Fruit fly (Drosophila melanogaster) whole organism, prepupa: ENCODE data around the gene CG34334.

Experiments
- Blimp-1 ChIP-seq: fragments of 200-800 bp; sonication (Bioruptor generic); optimal IDR thresholded peaks from 3 replicates; lab custom pipeline; 2017; ENCODE audit warnings: missing biosample characterization, missing genetic modification characterization, mild to moderate bottlenecking, moderate library complexity, missing genetic modification reagents
- CG10631 ChIP-seq: fragments of 200-800 bp; sonication (Bioruptor generic); optimal IDR thresholded peaks from 2 replicates; lab custom pipeline; 2016; ENCODE audit warnings: missing biosample characterization, missing genetic modification characterization
- CG10669 ChIP-seq: fragments of 200-800 bp; sonication (Bioruptor generic); optimal IDR thresholded peaks from 3 replicates; lab custom pipeline; 2018; ENCODE audit warnings: missing biosample characterization, mild to moderate bottlenecking, missing genetic modification characterization, moderate library complexity
- CG11762 ChIP-seq: fragments of 200-800 bp; sonication (Bioruptor generic); optimal IDR thresholded peaks from 3 replicates; lab custom pipeline; 2016; ENCODE audit warnings: missing biosample characterization, missing genetic modification characterization; ENCODE audit not compliant: insufficient read depth
- CG15336 ChIP-seq: fragments of 200-800 bp; sonication (Bioruptor generic); IDR thresholded peaks from 2 replicates; pipeline ENCODE4 v1.3.6; 2022; ENCODE audit warnings: missing biosample characterization, missing genetic modification characterization
- CG1621 ChIP-seq: fragments of 200-800 bp; sonication (Bioruptor generic); optimal IDR thresholded peaks from 3 replicates; lab custom pipeline; 2018; ENCODE audit warnings: missing biosample characterization, mild to moderate bottlenecking, missing genetic modification characterization
- CG16779 ChIP-seq: fragments of 200-800 bp; sonication (Bioruptor generic); optimal IDR thresholded peaks from 3 replicates; lab custom pipeline; 2017; ENCODE audit warnings: missing biosample characterization, mild to moderate bottlenecking, missing genetic modification characterization
- CG31627 ChIP-seq: fragments of 200-800 bp; sonication (Bioruptor generic); optimal IDR thresholded peaks from 3 replicates; lab custom pipeline; 2016; ENCODE audit warnings: missing biosample characterization, missing genetic modification characterization
- CG4318 ChIP-seq: fragments of 200-800 bp; sonication (Bioruptor generic); optimal IDR thresholded peaks from 3 replicates; lab custom pipeline; 2017; ENCODE audit warnings: missing biosample characterization, mild to moderate bottlenecking, missing genetic modification characterization
- CG6163 ChIP-seq: fragments of 200-800 bp; sonication (Bioruptor generic); IDR thresholded peaks from 3 replicates; pipeline ENCODE4 v1.3.6; 2022; ENCODE audit warnings: missing biosample characterization, missing genetic modification characterization
- CG6854 ChIP-seq: fragments of 200-800 bp; sonication (Bioruptor generic); optimal IDR thresholded peaks from 2 replicates; lab custom pipeline; 2017; ENCODE audit warnings: missing biosample characterization, mild to moderate bottlenecking, missing genetic modification characterization
- CG7368 ChIP-seq: fragments of 200-800 bp; sonication (Bioruptor generic); optimal IDR thresholded peaks from 3 replicates; lab custom pipeline; 2016; ENCODE audit warnings: missing biosample characterization, missing genetic modification characterization
- CG8319 ChIP-seq: fragments of 200-800 bp; sonication (Bioruptor generic); optimal IDR thresholded peaks from 3 replicates; lab custom pipeline; 2016; ENCODE audit warnings: missing biosample characterization, missing genetic modification characterization
- CG8632 ChIP-seq: fragments of 200-800 bp; sonication (Bioruptor generic); optimal IDR thresholded peaks from 3 replicates; lab custom pipeline; 2016; ENCODE audit warnings: missing biosample characterization, missing genetic modification characterization
- CG9139 ChIP-seq: fragments of 200-800 bp; sonication (Bioruptor generic); optimal IDR thresholded peaks from 3 replicates; lab custom pipeline; 2017; ENCODE audit warnings: missing biosample characterization, mild to moderate bottlenecking, missing genetic modification characterization
- Eip75B ChIP-seq: fragments of 200-800 bp; sonication (Bioruptor generic); optimal IDR thresholded peaks from 3 replicates; lab custom pipeline; 2016; ENCODE audit warnings: missing biosample characterization, missing genetic modification characterization
- Eip78C ChIP-seq: fragments of 200-800 bp; sonication (Bioruptor generic); peaks from one replicate; lab custom pipeline; 2016; ENCODE audit warnings: missing biosample characterization, missing genetic modification characterization
- Eip93F ChIP-seq: fragments of 200-800 bp; sonication (Bioruptor generic); optimal IDR thresholded peaks from 2 replicates; lab custom pipeline; 2016; ENCODE audit warnings: missing biosample characterization, mild to moderate bottlenecking, missing genetic modification characterization
- Ets21C ChIP-seq: fragments of 200-800 bp; sonication (Bioruptor generic); optimal IDR thresholded peaks from 3 replicates; lab custom pipeline; 2016; ENCODE audit warnings: missing biosample characterization, missing genetic modification characterization
- Gug ChIP-seq: fragments of 200-800 bp; sonication (Bioruptor generic); IDR thresholded peaks from 2 replicates; pipeline ENCODE4 v1.3.6; 2022; ENCODE audit warnings: missing biosample characterization, missing genetic modification characterization
- Hr39 ChIP-seq: fragments of 200-800 bp; sonication (Bioruptor generic); optimal IDR thresholded peaks from 2 replicates; lab custom pipeline; 2016; ENCODE audit warnings: missing biosample characterization, missing genetic modification characterization
- OdsH ChIP-seq: fragments of 200-800 bp; sonication (Bioruptor generic); optimal IDR thresholded peaks from 3 replicates; lab custom pipeline; 2016; ENCODE audit warnings: missing biosample characterization, missing genetic modification characterization
- Smox ChIP-seq: fragments of 200-800 bp; sonication (Bioruptor generic); optimal IDR thresholded peaks from 3 replicates; lab custom pipeline; 2016; ENCODE audit warnings: missing biosample characterization, missing genetic modification characterization
- Sox102F ChIP-seq: fragments of 200-800 bp; sonication (Bioruptor generic); optimal IDR thresholded peaks from 2 replicates; lab custom pipeline; 2016; ENCODE audit warnings: missing biosample characterization, mild to moderate bottlenecking, missing genetic modification characterization
- achi ChIP-seq: fragments of 200-800 bp; sonication (Bioruptor generic); optimal IDR thresholded peaks from 3 replicates; lab custom pipeline; 2016; ENCODE audit warnings: missing biosample characterization, missing genetic modification characterization
- cyc ChIP-seq: fragments of 200-800 bp; sonication (Bioruptor generic); optimal IDR thresholded peaks from 3 replicates; lab custom pipeline; 2016; ENCODE audit warnings: missing biosample characterization, missing genetic modification characterization
- dsx ChIP-seq: fragments of 200-800 bp; optimal IDR thresholded peaks from 3 replicates; lab custom pipeline; 2019; ENCODE audit warnings: missing biosample characterization, mild to moderate bottlenecking, missing genetic modification characterization, moderate library complexity; ENCODE audit not compliant: poor library complexity, severe bottlenecking
- eg ChIP-seq: fragments of 200-800 bp; sonication (Bioruptor generic); IDR thresholded peaks from 3 replicates; pipeline ENCODE4 v1.3.6; 2022; ENCODE audit warnings: missing biosample characterization, missing genetic modification characterization
- esn ChIP-seq: fragments of 200-800 bp; sonication (Bioruptor generic); optimal IDR thresholded peaks from 2 replicates; lab custom pipeline; 2016; ENCODE audit warnings: missing biosample characterization, mild to moderate bottlenecking, missing genetic modification characterization, moderate library complexity
- fd59A ChIP-seq: fragments of 200-800 bp; sonication (Bioruptor generic); optimal IDR thresholded peaks from 2 replicates; lab custom pipeline; 2017; ENCODE audit warnings: missing biosample characterization, mild to moderate bottlenecking, missing genetic modification characterization, missing genetic modification reagents
- fd85E ChIP-seq: fragments of 200-800 bp; sonication (Bioruptor generic); optimal IDR thresholded peaks from 3 replicates; lab custom pipeline; 2016; ENCODE audit warnings: missing biosample characterization, missing genetic modification characterization
- fkh ChIP-seq: fragments of 200-800 bp; sonication (Bioruptor generic); optimal IDR thresholded peaks from 3 replicates; lab custom pipeline; 2017; ENCODE audit warnings: missing biosample characterization, mild to moderate bottlenecking, missing genetic modification characterization, moderate library complexity
- lz ChIP-seq: fragments of 200-800 bp; sonication (Bioruptor generic); optimal IDR thresholded peaks from 3 replicates; lab custom pipeline; 2016; ENCODE audit warnings: missing biosample characterization, missing genetic modification characterization
- salr ChIP-seq, 2 experiments: fragments of 200-800 bp; sonication (Bioruptor generic); optimal IDR thresholded peaks; 3 replicates each; lab custom pipeline; 2016 to 2018; ENCODE audit warnings: missing biosample characterization in 2 of 2, missing genetic modification characterization in 2 of 2, mild to moderate bottlenecking in 1 of 2
- ss ChIP-seq, 2 experiments: fragments of 200-800 bp; sonication (Bioruptor generic); optimal IDR thresholded peaks; 2 replicates in 1 of 2; 3 replicates in 1 of 2; lab custom pipeline; 2017 to 2018; ENCODE audit warnings: mild to moderate bottlenecking in 2 of 2, missing biosample characterization in 2 of 2, missing genetic modification characterization in 2 of 2, moderate library complexity in 1 of 2
- svp ChIP-seq: fragments of 200-800 bp; sonication (Bioruptor generic); peaks from one replicate; lab custom pipeline; 2016; ENCODE audit warnings: missing biosample characterization, missing genetic modification characterization
- vri ChIP-seq: fragments of 200-800 bp; sonication (Bioruptor generic); optimal IDR thresholded peaks from 3 replicates; lab custom pipeline; 2016; ENCODE audit warnings: missing biosample characterization, mild to moderate bottlenecking, missing genetic modification characterization

CG34334 gene

dm6 chrX:22854994-22855708 lies 17.5 kb upstream of the CG34334 start, which contains the start of gene fog:
TSS of gene fog (minus strand) at chrX:22855194.
- TF ChIP-seq fd59A, result no peak
- TF ChIP-seq CG6163 (GFP tag; lab: Robert Waterston, UW), result peak; percentile 31; the same call in 2 of the 3 replicates
- peak; percentile 28 for TF ChIP-seq CG6854 (GFP tag; lab: Kevin White, UChicago)
- peak; percentile 48; the same call in 1 of the 2 replicates for TF ChIP-seq CG15336 (GFP tag; lab: Robert Waterston, UW)
- peak; percentile 8 for TF ChIP-seq dsx
- no peak for TF ChIP-seq fkh (GFP tag; lab: Kevin White, UChicago)
- no peak for TF ChIP-seq Blimp-1
- no peak for TF ChIP-seq CG7368 (GFP tag; lab: Kevin White, UChicago)
- TF ChIP-seq lz (GFP tag; lab: Kevin White, UChicago), result no peak
- peak; percentile 16 for TF ChIP-seq Eip78C (GFP tag; lab: Kevin White, UChicago)
- no peak for TF ChIP-seq CG8319 (GFP tag; lab: Kevin White, UChicago)
- no peak for TF ChIP-seq CG10631 (GFP tag; lab: Kevin White, UChicago)
- no peak for TF ChIP-seq Eip93F
- TF ChIP-seq CG1621 (tag; lab: Kevin White, UChicago), result no peak
- no peak for TF ChIP-seq CG9139
- TF ChIP-seq svp (GFP tag; lab: Kevin White, UChicago), result peak; percentile 66
- TF ChIP-seq CG11762 (GFP tag; lab: Kevin White, UChicago), result no peak
- peak; percentile 4 to 6 for TF ChIP-seq ss (GFP tag; optimal IDR thresholded peaks at IDR 0.05; lab: Kevin White, UChicago)
- TF ChIP-seq vri (GFP tag; lab: Kevin White, UChicago), result no peak
- TF ChIP-seq Ets21C (GFP tag; lab: Kevin White, UChicago), result no peak

dm6 chrX:22858076-22858475 lies 14.5 kb upstream of the CG34334 start:
- TF ChIP-seq eg (GFP tag; lab: Robert Waterston, UW), result no peak
- TF ChIP-seq fd85E (GFP tag; lab: Kevin White, UChicago), result no peak
- TF ChIP-seq CG1621 (tag; lab: Kevin White, UChicago), result no peak
- TF ChIP-seq CG10669 (GFP tag; lab: Kevin White, UChicago), result no peak

DNA sequence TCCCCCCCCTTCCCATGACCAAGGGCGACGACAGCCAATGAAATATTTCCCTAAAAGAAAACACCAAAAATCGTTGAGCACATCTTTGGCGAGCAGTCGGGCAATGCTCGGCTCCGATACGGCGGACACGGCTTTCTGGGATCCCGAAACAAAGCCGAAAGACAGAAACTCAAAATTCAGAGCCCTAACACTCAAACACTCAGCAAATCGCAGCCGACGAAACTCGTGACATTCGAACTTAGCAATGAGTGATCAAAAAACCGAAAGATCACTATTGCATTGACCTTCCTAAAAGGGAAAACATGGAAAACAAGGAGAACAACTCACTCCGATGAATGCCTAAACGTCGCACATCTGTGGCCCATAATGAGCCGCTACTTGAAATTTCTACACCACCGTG lies 13.3 kb upstream of the CG34334 start:
- TF ChIP-seq Hr39, result no peak
- no peak for TF ChIP-seq esn (GFP tag; lab: Kevin White, UChicago)
- TF ChIP-seq OdsH, result no peak
- no peak for TF ChIP-seq Eip75B
- TF ChIP-seq CG31627 (GFP tag; lab: Kevin White, UChicago), result no peak
- no peak for TF ChIP-seq CG15336 (GFP tag; lab: Robert Waterston, UW)
- no peak for TF ChIP-seq CG16779 (tag; lab: Kevin White, UChicago)
- no peak for TF ChIP-seq CG10669 (GFP tag; lab: Kevin White, UChicago)
- TF ChIP-seq fkh (GFP tag; lab: Kevin White, UChicago), result no peak
- no peak for TF ChIP-seq cyc (GFP tag; lab: Kevin White, UChicago)
- no peak for TF ChIP-seq achi (GFP tag; lab: Kevin White, UChicago)
- TF ChIP-seq CG4318 (GFP tag; lab: Kevin White, UChicago), result no peak
- no peak for TF ChIP-seq salr (GFP tag; optimal IDR thresholded peaks at IDR 0.05; lab: Kevin White, UChicago)
- no peak for TF ChIP-seq Sox102F (GFP tag; lab: Kevin White, UChicago)
- no peak for TF ChIP-seq CG8632 (GFP tag; lab: Kevin White, UChicago)
- no peak for TF ChIP-seq Gug (GFP tag; lab: Robert Waterston, UW)
- TF ChIP-seq Smox, result no peak
- no peak for TF ChIP-seq Blimp-1
- TF ChIP-seq, all 60 proteins: peak for 0
